Worm (Caenorhabditis elegans): Measurements from ENCODE around the gene M01H9.2.

ce11 chrIV:4490148-4490652 lies 27.2 kb upstream of the M01H9.2 start, which contains the start of gene ZK180.7:
- TF ChIP-seq drap-1 (GFP tag; optimal IDR thresholded peaks at IDR 0.05) (no peak), elt-3 (tag; optimal IDR thresholded peaks at IDR 0.05) (no peak), cnd-1 (tag; optimal IDR thresholded peaks at IDR 0.05) (no peak), sem-2 (GFP tag; optimal IDR thresholded peaks at IDR 0.05) (no peak), mls-2 (tag; optimal IDR thresholded peaks at IDR 0.05) (no peak), ztf-11 (tag; optimal IDR thresholded peaks at IDR 0.05) (no peak), nhr-237 (tag; optimal IDR thresholded peaks at IDR 0.05) (no peak)
